Comparison of ENCODE assay signal across 3 worm cellular contexts in the genomic region with DNA sequence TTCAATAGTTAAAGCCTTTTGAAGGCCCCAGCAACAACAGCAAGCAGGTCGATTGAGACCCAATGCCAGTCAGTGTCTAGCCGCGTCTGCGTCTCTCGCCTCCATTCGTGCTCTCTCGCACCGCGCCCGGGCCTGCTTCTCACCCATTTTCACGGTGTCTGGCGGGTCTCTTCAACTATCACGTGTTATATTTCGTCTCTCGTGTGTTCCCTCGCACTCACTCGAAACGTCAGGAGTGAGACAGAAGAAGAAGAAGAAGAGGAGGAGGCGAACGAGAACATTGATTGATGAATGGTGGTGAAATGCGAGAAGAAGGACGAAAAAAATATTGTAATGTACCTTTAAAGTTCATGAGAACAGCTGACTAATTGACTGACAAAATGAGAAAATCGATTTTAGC.
TF ChIP-seq lines count a peak whose summit lies in the region.

No protein-coding gene starts in this region.

TF ChIP-seq in whole organism, L2 larva, 48 proteins besides CTCF, POLR2A, EP300 and RAD21 (continued from another document):
- no peak for TF ChIP-seq unc-39 (tag; optimal IDR thresholded peaks at IDR 0.05; lab: Kevin White, UChicago)
- TF ChIP-seq peb-1 (tag; optimal IDR thresholded peaks at IDR 0.05; lab: Kevin White, UChicago): no peak
- peak; percentile 54 for TF ChIP-seq ztf-4 (tag; optimal IDR thresholded peaks at IDR 0.05; lab: Kevin White, UChicago)
- no peak for TF ChIP-seq sma-9 (GFP tag; optimal IDR thresholded peaks at IDR 0.05; lab: Kevin White, UChicago)
- TF ChIP-seq sma-9 (tag; optimal IDR thresholded peaks at IDR 0.05; lab: Kevin White, UChicago): no peak
- peak; percentile 62 for TF ChIP-seq zag-1 (tag; optimal IDR thresholded peaks at IDR 0.05; lab: Kevin White, UChicago)
- TF ChIP-seq elt-3 (tag; optimal IDR thresholded peaks at IDR 0.05; lab: Kevin White, UChicago): no peak
- TF ChIP-seq unc-55 (GFP tag; optimal IDR thresholded peaks at IDR 0.05; lab: Kevin White, UChicago): peak; percentile 81
- TF ChIP-seq fos-1 (tag; optimal IDR thresholded peaks at IDR 0.05; lab: Kevin White, UChicago): peak; percentile 78
- TF ChIP-seq nhr-23 (tag; optimal IDR thresholded peaks at IDR 0.05; lab: Kevin White, UChicago): no peak
- peak; percentile 11 for TF ChIP-seq ceh-16 (tag; optimal IDR thresholded peaks at IDR 0.05; lab: Kevin White, UChicago)
- no peak for TF ChIP-seq aly-2 (tag; optimal IDR thresholded peaks at IDR 0.05; lab: Kevin White, UChicago)
- TF ChIP-seq egl-27 (tag; optimal IDR thresholded peaks at IDR 0.05; lab: Kevin White, UChicago): peak; percentile 69
- peak; percentile 75 for TF ChIP-seq sma-3 (GFP tag; optimal IDR thresholded peaks at IDR 0.05; lab: Kevin White, UChicago)
- TF ChIP-seq nhr-12 (tag; optimal IDR thresholded peaks at IDR 0.05; lab: Kevin White, UChicago): no peak
- TF ChIP-seq unc-62 (GFP tag; optimal IDR thresholded peaks at IDR 0.05; lab: Kevin White, UChicago): peak; percentile 68
- peak; percentile 54 to 89 for TF ChIP-seq mdl-1 (tag; optimal IDR thresholded peaks at IDR 0.05; lab: Kevin White, UChicago)
- no peak for TF ChIP-seq dmd-4 (tag; optimal IDR thresholded peaks at IDR 0.05; lab: Kevin White, UChicago)
- TF ChIP-seq lsy-2 (tag; optimal IDR thresholded peaks at IDR 0.05; lab: Kevin White, UChicago): peak in 1 of 2 experiments; percentile 75
- TF ChIP-seq C34F6.9 (tag; optimal IDR thresholded peaks at IDR 0.05; lab: Kevin White, UChicago): peak; percentile 90
- TF ChIP-seq gmeb-1 (tag; optimal IDR thresholded peaks at IDR 0.05; lab: Kevin White, UChicago): peak; percentile 60
- peak; percentile 64 for TF ChIP-seq sem-4 (tag; optimal IDR thresholded peaks at IDR 0.05; lab: Kevin White, UChicago)
- TF ChIP-seq F13H6.1 (tag; optimal IDR thresholded peaks at IDR 0.05; lab: Kevin White, UChicago): peak; percentile 87
- TF ChIP-seq nhr-129 (tag; optimal IDR thresholded peaks at IDR 0.05; lab: Kevin White, UChicago): peak; percentile 89
- no peak for TF ChIP-seq nhr-237 (tag; optimal IDR thresholded peaks at IDR 0.05; lab: Kevin White, UChicago)
- no peak for TF ChIP-seq mbf-1 (tag; optimal IDR thresholded peaks at IDR 0.05; lab: Kevin White, UChicago)
- TF ChIP-seq nhr-77 (tag; optimal IDR thresholded peaks at IDR 0.05; lab: Kevin White, UChicago): no peak

TF ChIP-seq in whole organism, L4 larva, 104 proteins besides CTCF, POLR2A, EP300 and RAD21 (continued from another document and continues in another):
- TF ChIP-seq daf-19 (GFP tag; conservative IDR thresholded peaks at IDR 0.05; lab: Robert Waterston, UW): no peak
- TF ChIP-seq T26A8.4 (GFP tag; IDR thresholded peaks at IDR 0.05; lab: Robert Waterston, UW): peak; percentile 32
- TF ChIP-seq fkh-10 (GFP tag; optimal IDR thresholded peaks at IDR 0.05; lab: Kevin White, UChicago): no peak
- TF ChIP-seq nhr-77 (tag; optimal IDR thresholded peaks at IDR 0.05; lab: Kevin White, UChicago): peak; percentile 14
- no peak for TF ChIP-seq lin-39 (tag; optimal IDR thresholded peaks at IDR 0.05; lab: Kevin White, UChicago)
- no peak for TF ChIP-seq ZK337.2 (GFP tag; IDR thresholded peaks at IDR 0.05; lab: Robert Waterston, UW)
- TF ChIP-seq ceh-82 (tag; optimal IDR thresholded peaks at IDR 0.05; lab: Kevin White, UChicago): no peak
- peak; percentile 66 for TF ChIP-seq T20F7.1 (GFP tag; optimal IDR thresholded peaks at IDR 0.05; lab: Kevin White, UChicago)
- no peak for TF ChIP-seq ctbp-1 (GFP tag; IDR thresholded peaks at IDR 0.05; lab: Robert Waterston, UW)
- TF ChIP-seq zfp-2 (tag; optimal IDR thresholded peaks at IDR 0.05; lab: Kevin White, UChicago): no peak
- TF ChIP-seq skn-1 (tag; optimal IDR thresholded peaks at IDR 0.05; lab: Kevin White, UChicago): no peak
- TF ChIP-seq sdz-12 (GFP tag; optimal IDR thresholded peaks at IDR 0.05; lab: Kevin White, UChicago): no peak
- TF ChIP-seq lir-3 (tag; optimal IDR thresholded peaks at IDR 0.05; lab: Kevin White, UChicago): no peak
- TF ChIP-seq nhr-6 (tag; optimal IDR thresholded peaks at IDR 0.05; lab: Kevin White, UChicago): peak; percentile 68
- TF ChIP-seq spr-3 (GFP tag; optimal IDR thresholded peaks at IDR 0.05; lab: Kevin White, UChicago): no peak
- TF ChIP-seq nhr-10 (tag; optimal IDR thresholded peaks at IDR 0.05; lab: Kevin White, UChicago): peak; percentile 58
- TF ChIP-seq unc-62 (GFP tag; optimal IDR thresholded peaks at IDR 0.05 in 1 of 2; lab: Kevin White, UChicago): peak in 1 of 2 experiments; percentile 98
- TF ChIP-seq unc-62 (tag; optimal IDR thresholded peaks at IDR 0.05; lab: Kevin White, UChicago): no peak
- no peak for TF ChIP-seq ztf-11 (tag; optimal IDR thresholded peaks at IDR 0.05; lab: Kevin White, UChicago)
- no peak for TF ChIP-seq php-3 (GFP tag; IDR thresholded peaks at IDR 0.05; lab: Robert Waterston, UW)
- TF ChIP-seq gei-8 (GFP tag; optimal IDR thresholded peaks at IDR 0.05; lab: Kevin White, UChicago): no peak
- no peak for TF ChIP-seq arid-1 (GFP tag; conservative IDR thresholded peaks at IDR 0.05; lab: Robert Waterston, UW)
- peak in 1 of 2 experiments; percentile 59 for TF ChIP-seq hif-1 (tag; optimal IDR thresholded peaks at IDR 0.05; lab: Kevin White, UChicago)
- TF ChIP-seq daf-8 (GFP tag; IDR thresholded peaks at IDR 0.05; lab: Robert Waterston, UW): no peak
- peak; percentile 55 for TF ChIP-seq pha-4 (GFP tag; IDR thresholded peaks at IDR 0.05; lab: Robert Waterston, UW)
- TF ChIP-seq pha-4 (tag; optimal IDR thresholded peaks at IDR 0.05; lab: Kevin White, UChicago): no peak
- TF ChIP-seq ceh-62 (tag; optimal IDR thresholded peaks at IDR 0.05; lab: Kevin White, UChicago): no peak
- TF ChIP-seq ZK546.5 (tag; optimal IDR thresholded peaks at IDR 0.05; lab: Kevin White, UChicago): no peak
- peak; percentile 68 for TF ChIP-seq nhr-25 (tag; optimal IDR thresholded peaks at IDR 0.05; lab: Kevin White, UChicago; ENCODE audit: borderline replicate concordance, insufficient read depth)
- peak; percentile 91 for TF ChIP-seq mep-1 (tag; optimal IDR thresholded peaks at IDR 0.05; lab: Kevin White, UChicago)
- TF ChIP-seq nhr-42 (GFP tag; IDR thresholded peaks at IDR 0.05; lab: Robert Waterston, UW): no peak
- TF ChIP-seq duxl-1 (tag; optimal IDR thresholded peaks at IDR 0.05; lab: Kevin White, UChicago; ENCODE audit: poor library complexity): peak; percentile 35
- TF ChIP-seq mdl-1 (tag; optimal IDR thresholded peaks at IDR 0.05; lab: Kevin White, UChicago): peak; percentile 39 to 92
- no peak for TF ChIP-seq zfp-3 (GFP tag; conservative IDR thresholded peaks at IDR 0.05; lab: Robert Waterston, UW)
- peak; percentile 73 for TF ChIP-seq tra-1 (GFP tag; IDR thresholded peaks at IDR 0.05; lab: Robert Waterston, UW)
- no peak for TF ChIP-seq nhr-76 (tag; optimal IDR thresholded peaks at IDR 0.05; lab: Kevin White, UChicago)
- peak; percentile 21 for TF ChIP-seq F37D6.2 (tag; optimal IDR thresholded peaks at IDR 0.05; lab: Kevin White, UChicago)
- no peak for TF ChIP-seq ceh-44 (GFP tag; IDR thresholded peaks at IDR 0.05; lab: Robert Waterston, UW)
- no peak for TF ChIP-seq vab-7 (GFP tag; IDR thresholded peaks at IDR 0.05; lab: Robert Waterston, UW)
- TF ChIP-seq Y105C5A.15 (GFP tag; IDR thresholded peaks at IDR 0.05; lab: Robert Waterston, UW): no peak
- TF ChIP-seq cey-2 (tag; optimal IDR thresholded peaks at IDR 0.05; lab: Kevin White, UChicago; ENCODE audit: borderline replicate concordance, insufficient read depth): no peak
- no peak for TF ChIP-seq R02D3.7 (tag; optimal IDR thresholded peaks at IDR 0.05; lab: Kevin White, UChicago)
- peak; percentile 73 for TF ChIP-seq dpl-1 (GFP tag; optimal IDR thresholded peaks at IDR 0.05; lab: Kevin White, UChicago)
- no peak; the same call in 1 of the 2 replicates for TF ChIP-seq lim-7 (GFP tag; IDR thresholded peaks at IDR 0.05; lab: Robert Waterston, UW)
- TF ChIP-seq F44E2.7 (GFP tag; IDR thresholded peaks at IDR 0.05; lab: Robert Waterston, UW): no peak
- TF ChIP-seq D1046.2 (GFP tag; IDR thresholded peaks at IDR 0.05; lab: Robert Waterston, UW): no peak
- no peak for TF ChIP-seq zip-11 (GFP tag; IDR thresholded peaks at IDR 0.05; lab: Robert Waterston, UW)
- TF ChIP-seq ceh-28 (tag; optimal IDR thresholded peaks at IDR 0.05; lab: Kevin White, UChicago): peak; percentile 52
- TF ChIP-seq dmd-9 (GFP tag; IDR thresholded peaks at IDR 0.05; lab: Robert Waterston, UW): no peak
- TF ChIP-seq daf-16 (GFP tag; optimal IDR thresholded peaks at IDR 0.05; lab: Kevin White, UChicago): peak in 1 of 2 experiments; percentile 51
- peak; percentile 24 for TF ChIP-seq daf-16 (tag; optimal IDR thresholded peaks at IDR 0.05; lab: Kevin White, UChicago)
- TF ChIP-seq hmg-1.1 (GFP tag; IDR thresholded peaks at IDR 0.05; lab: Robert Waterston, UW): peak; percentile 91
- no peak for TF ChIP-seq lin-29 (GFP tag; IDR thresholded peaks at IDR 0.05; lab: Robert Waterston, UW)
- peak; percentile 99 for TF ChIP-seq aha-1 (tag; lab: Kevin White, UChicago)

TF ChIP-seq in whole organism, late embryonic, 69 proteins besides CTCF, POLR2A, EP300 and RAD21 (continued from another document):
- TF ChIP-seq sdc-2 (tag; optimal IDR thresholded peaks at IDR 0.05; lab: Kevin White, UChicago) (peak; percentile 18), unc-3 (GFP tag; conservative IDR thresholded peaks at IDR 0.05; lab: Robert Waterston, UW) (no peak), unc-3 (tag; optimal IDR thresholded peaks at IDR 0.05; lab: Kevin White, UChicago) (no peak), C38D4.7 (GFP tag; optimal IDR thresholded peaks at IDR 0.05; lab: Kevin White, UChicago) (no peak), zip-5 (tag; optimal IDR thresholded peaks at IDR 0.05; lab: Kevin White, UChicago) (no peak), ceh-2 (tag; optimal IDR thresholded peaks at IDR 0.05; lab: Kevin White, UChicago) (peak; percentile 38), ceh-14 (tag; optimal IDR thresholded peaks at IDR 0.05; lab: Kevin White, UChicago) (no peak), ceh-19 (GFP tag; optimal IDR thresholded peaks at IDR 0.05; lab: Kevin White, UChicago) (peak; percentile 10), dmd-4 (tag; optimal IDR thresholded peaks at IDR 0.05; lab: Kevin White, UChicago; ENCODE audit: borderline replicate concordance) (no peak), elt-2 (tag; optimal IDR thresholded peaks at IDR 0.05; lab: Kevin White, UChicago) (no peak), hlh-8 (tag; optimal IDR thresholded peaks at IDR 0.05; lab: Kevin White, UChicago) (peak; percentile 1), ceh-30 (tag; optimal IDR thresholded peaks at IDR 0.05; lab: Kevin White, UChicago) (no peak), unc-86 (tag; optimal IDR thresholded peaks at IDR 0.05; lab: Kevin White, UChicago) (no peak), unc-42 (tag; optimal IDR thresholded peaks at IDR 0.05; lab: Kevin White, UChicago) (peak; percentile 29), npax-4 (tag; optimal IDR thresholded peaks at IDR 0.05; lab: Kevin White, UChicago) (no peak), ceh-31 (tag; optimal IDR thresholded peaks at IDR 0.05; lab: Kevin White, UChicago) (peak; percentile 69), fax-1 (tag; optimal IDR thresholded peaks at IDR 0.05; lab: Kevin White, UChicago) (peak; percentile 31), madf-2 (tag; optimal IDR thresholded peaks at IDR 0.05; lab: Kevin White, UChicago) (no peak), ref-2 (tag; optimal IDR thresholded peaks at IDR 0.05; lab: Kevin White, UChicago) (peak; percentile 35), ceh-6 (GFP tag; optimal IDR thresholded peaks at IDR 0.05; lab: Kevin White, UChicago) (peak; percentile 8), ttx-3 (tag; optimal IDR thresholded peaks at IDR 0.05; lab: Kevin White, UChicago) (no peak), ets-4 (tag; optimal IDR thresholded peaks at IDR 0.05; lab: Kevin White, UChicago) (peak; percentile 39), pha-4 (tag; optimal IDR thresholded peaks at IDR 0.05; lab: Kevin White, UChicago) (no peak), pat-9 (tag; optimal IDR thresholded peaks at IDR 0.05; lab: Kevin White, UChicago) (no peak), mec-3 (tag; optimal IDR thresholded peaks at IDR 0.05; lab: Kevin White, UChicago; ENCODE audit: borderline replicate concordance) (no peak), dve-1 (tag; optimal IDR thresholded peaks at IDR 0.05; lab: Kevin White, UChicago) (no peak), eyg-1 (tag; optimal IDR thresholded peaks at IDR 0.05; lab: Kevin White, UChicago) (no peak), K09A11.1 (tag; optimal IDR thresholded peaks at IDR 0.05; lab: Kevin White, UChicago; ENCODE audit: insufficient read depth) (no peak), Y22D7AL.16 (tag; optimal IDR thresholded peaks at IDR 0.05; lab: Kevin White, UChicago) (no peak), K02D7.2 (tag; optimal IDR thresholded peaks at IDR 0.05; lab: Kevin White, UChicago) (no peak), gmeb-2 (tag; optimal IDR thresholded peaks at IDR 0.05; lab: Kevin White, UChicago) (no peak), nhr-11 (tag; optimal IDR thresholded peaks at IDR 0.05; lab: Kevin White, UChicago) (no peak), pqm-1 (tag; optimal IDR thresholded peaks at IDR 0.05; lab: Kevin White, UChicago) (no peak), odd-2 (tag; optimal IDR thresholded peaks at IDR 0.05; lab: Kevin White, UChicago) (no peak), ceh-45 (GFP tag; IDR thresholded peaks at IDR 0.05; lab: Robert Waterston, UW) (no peak), ama-1 (optimal IDR thresholded peaks at IDR 0.05; lab: Kevin White, UChicago) (no peak), F13H6.1 (tag; optimal IDR thresholded peaks at IDR 0.05; lab: Kevin White, UChicago) (peak; percentile 2), ceh-48 (tag; optimal IDR thresholded peaks at IDR 0.05; lab: Kevin White, UChicago) (no peak), lin-11 (tag; optimal IDR thresholded peaks at IDR 0.05; lab: Kevin White, UChicago) (no peak), hlh-6 (tag; optimal IDR thresholded peaks at IDR 0.05; lab: Kevin White, UChicago) (no peak), fkh-10 (GFP tag; optimal IDR thresholded peaks at IDR 0.05; lab: Kevin White, UChicago) (no peak), hlh-30 (tag; optimal IDR thresholded peaks at IDR 0.05; lab: Kevin White, UChicago; ENCODE audit: insufficient read depth) (peak; percentile 97), hlh-13 (GFP tag; optimal IDR thresholded peaks at IDR 0.05; lab: Kevin White, UChicago) (no peak), nhr-232 (tag; optimal IDR thresholded peaks at IDR 0.05; lab: Kevin White, UChicago) (peak; percentile 17), che-1 (tag; optimal IDR thresholded peaks at IDR 0.05; lab: Kevin White, UChicago) (no peak)
